Fruit fly (Drosophila melanogaster) Kc167 (cell line): ENCODE data around the gene Chmp1.

Source experiments
- Myc ChIP-seq: fragments of >200 bp; optimal IDR thresholded peaks from 2 replicates; lab custom pipeline; 2017; ENCODE audit warnings: missing external identifiers
- Sin3A ChIP-seq: fragments of >200 bp; optimal IDR thresholded peaks from 2 replicates; lab custom pipeline; 2018; ENCODE audit warnings: missing external identifiers
- ttk ChIP-seq: sonication (Bioruptor generic); optimal IDR thresholded peaks from 2 replicates; lab custom pipeline; 2017; ENCODE audit warnings: missing external identifiers

DNA sequence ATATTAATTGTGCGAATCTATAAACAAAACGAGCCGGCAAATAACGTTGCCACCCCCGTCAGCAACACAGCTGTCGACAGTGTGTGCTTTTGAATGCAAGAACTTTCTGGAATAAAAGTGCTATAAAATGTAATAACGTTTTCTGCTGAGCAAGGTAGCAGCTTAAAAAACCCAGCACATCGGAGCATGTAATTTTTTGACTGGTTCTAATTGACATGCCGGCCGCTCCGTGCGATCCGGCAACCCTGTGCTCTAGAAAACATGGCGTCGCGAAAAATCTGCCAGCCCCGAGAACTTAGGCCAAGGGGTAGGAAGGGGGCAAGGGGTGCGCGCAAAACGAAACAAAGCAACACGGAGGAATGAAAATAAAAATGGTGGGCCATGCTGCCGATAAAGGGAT is 11.7 kb downstream of the Chmp1 start:
- no peak for TF ChIP-seq ttk
- no peak for TF ChIP-seq Myc
- TF ChIP-seq Sin3A, result no peak
